Fruit fly (Drosophila melanogaster) S2 (cell line): ENCODE measurements around the gene CG13060.

Experiments used
- CG8478 ChIP-seq: fragments of >200 bp; optimal IDR thresholded peaks from 2 replicates; lab custom pipeline; 2018
- CTCF ChIP-seq, 2 experiments: fragments of >200 bp; optimal IDR thresholded peaks; 2 replicates each; lab custom pipeline; 2018

- no peak for TF ChIP-seq CG8478 (lab: Kevin White, UChicago)
- no peak for TF ChIP-seq CTCF (optimal IDR thresholded peaks at IDR 0.05; lab: Kevin White, UChicago)
These were observed 28.0 kb upstream of the CG13060 start for dm6 chr3L:16291678-16292077.
